Fruit fly (Drosophila melanogaster) whole organism, embryonic: ENCODE data around the gene CG17982.

Source experiments
- CG17385 ChIP-seq: fragments of 200-800 bp; sonication (Bioruptor generic); optimal IDR thresholded peaks from 3 replicates; lab custom pipeline; 2018; ENCODE audit warnings: missing biosample characterization, mild to moderate bottlenecking, missing genetic modification characterization
- CG32532 ChIP-seq: fragments of 200-800 bp; sonication (Bioruptor generic); IDR thresholded peaks from 2 replicates; pipeline ENCODE4 v1.3.6; 2022; ENCODE audit warnings: missing biosample characterization, missing genetic modification characterization
- al ChIP-seq: fragments of 200-800 bp; sonication (Bioruptor generic); IDR thresholded peaks from 2 replicates; pipeline ENCODE4 v1.3.6; 2022; ENCODE audit warnings: missing biosample characterization, missing genetic modification characterization
- eve ChIP-seq, 2 experiments: fragments of >200 bp; optimal IDR thresholded peaks; 2 replicates each; lab custom pipeline; 2017; ENCODE audit warnings: missing biosample characterization in 2 of 2, missing genetic modification characterization in 2 of 2

DNA sequence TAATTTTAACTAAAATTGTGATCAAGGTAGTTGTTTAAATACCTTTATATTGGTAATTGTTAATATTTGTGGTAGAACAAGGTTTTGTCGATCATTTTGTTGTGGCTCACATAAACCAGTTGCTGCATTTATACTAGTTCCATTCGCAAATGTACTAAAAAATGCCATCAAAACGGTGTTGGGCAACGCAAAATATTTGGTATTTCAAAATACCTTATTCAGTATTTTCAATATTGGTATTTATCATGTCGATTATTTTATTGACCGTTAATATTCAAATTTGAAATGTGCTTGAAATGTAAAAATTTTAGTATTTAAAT lies 33.4 kb upstream of the CG17982 start, which contains the start of gene slpr:
- TF ChIP-seq eve (GFP tag; optimal IDR thresholded peaks at IDR 0.05; lab: Kevin White, UChicago) (no peak), CG17385 (no peak), CG32532 (no peak), al (GFP tag; lab: Robert Waterston, UW) (no peak)
